Worm (Caenorhabditis elegans) whole organism, L1 larva: ENCODE results near the gene set-25.

Experiments
- C04F5.9 ChIP-seq: sonication (generic microtip); optimal IDR thresholded peaks from 2 replicates; lab custom pipeline; 2016; ENCODE audit warnings: missing genetic modification characterization, missing compliant biosample characterization
- C34B4.2 ChIP-seq: sonication (generic microtip); optimal IDR thresholded peaks from 2 replicates; lab custom pipeline; 2017; ENCODE audit warnings: mild to moderate bottlenecking, missing genetic modification characterization, missing compliant biosample characterization
- aha-1 ChIP-seq: fragments of 150-350 bp; optimal IDR thresholded peaks from 2 replicates; lab custom pipeline; 2014; ENCODE audit warnings: missing biosample characterization, missing genetic modification characterization
- alr-1 ChIP-seq: fragments of 200-800 bp; sonication (Bioruptor generic); optimal IDR thresholded peaks from 2 replicates; lab custom pipeline; 2018; ENCODE audit warnings: borderline replicate concordance, mild to moderate bottlenecking, missing genetic modification characterization, missing compliant biosample characterization
- aly-2 ChIP-seq: fragments of 150-350 bp; optimal IDR thresholded peaks from 2 replicates; lab custom pipeline; 2014; ENCODE audit warnings: missing biosample characterization, missing genetic modification characterization
- ama-1 ChIP-seq: fragments of 150-350 bp; optimal IDR thresholded peaks from 2 replicates; lab custom pipeline; 2014
- ceh-63 ChIP-seq: fragments of 200-800 bp; sonication (Bioruptor generic); optimal IDR thresholded peaks from 2 replicates; lab custom pipeline; 2018; ENCODE audit warnings: mild to moderate bottlenecking, missing genetic modification characterization, missing compliant biosample characterization
- ceh-8 ChIP-seq: fragments of 200-800 bp; sonication (Bioruptor generic); optimal IDR thresholded peaks from 2 replicates; lab custom pipeline; 2018; ENCODE audit warnings: mild to moderate bottlenecking, missing genetic modification characterization, moderate library complexity, missing compliant biosample characterization
- ceh-82 ChIP-seq, 3 experiments: fragments of 150-350 bp in 1 of 3; sonication (generic microtip) in 2 of 3; optimal IDR thresholded peaks; 2 replicates each; lab custom pipeline; 2014 to 2017; ENCODE audit warnings: missing biosample characterization in 3 of 3, missing genetic modification characterization in 3 of 3
- ceh-90 ChIP-seq: sonication (generic microtip); optimal IDR thresholded peaks from 2 replicates; lab custom pipeline; 2016; ENCODE audit warnings: missing genetic modification characterization, missing compliant biosample characterization
- dpl-1 ChIP-seq, 3 experiments: fragments of 150-350 bp in 2 of 3; sonication (generic microtip) in 1 of 3; optimal IDR thresholded peaks; 2 replicates each; lab custom pipeline; 2014 to 2017; ENCODE audit warnings: missing biosample characterization in 3 of 3, missing genetic modification characterization in 3 of 3, missing genetic modification reagents in 3 of 3
- efl-1 ChIP-seq, 4 experiments: fragments of 150-350 bp; optimal IDR thresholded peaks in 3 of 4; peaks in 1 of 4; 1 replicate in 1 of 4; 2 replicates in 3 of 4; lab custom pipeline; 2014; ENCODE audit warnings: missing biosample characterization in 2 of 4, missing genetic modification characterization in 2 of 4, missing genetic modification reagents in 2 of 4
- efl-3 ChIP-seq: fragments of 200-800 bp; sonication (Bioruptor generic); optimal IDR thresholded peaks from 2 replicates; lab custom pipeline; 2018; ENCODE audit warnings: mild to moderate bottlenecking, missing genetic modification characterization, missing compliant biosample characterization
- elt-2 ChIP-seq: sonication (generic microtip); optimal IDR thresholded peaks from 2 replicates; lab custom pipeline; 2016; ENCODE audit warnings: missing genetic modification characterization, mild to moderate bottlenecking, inconsistent platforms, missing compliant biosample characterization, missing genetic modification reagents
- ets-5 ChIP-seq: fragments of 200-800 bp; sonication (Bioruptor generic); IDR thresholded peaks from 2 replicates; pipeline ENCODE4 v1.3.6; 2022; ENCODE audit warnings: missing genetic modification characterization, missing compliant biosample characterization
- fos-1 ChIP-seq: fragments of 150-350 bp; optimal IDR thresholded peaks from 2 replicates; lab custom pipeline; 2014; ENCODE audit warnings: missing biosample characterization, missing genetic modification characterization
- grh-1 ChIP-seq: fragments of 200-800 bp; sonication (Bioruptor generic); IDR thresholded peaks from 2 replicates; pipeline ENCODE4 v1.3.6; 2022; ENCODE audit warnings: missing genetic modification reagents, missing genetic modification characterization, missing compliant biosample characterization
- hlh-4 ChIP-seq: sonication (generic microtip); optimal IDR thresholded peaks from 2 replicates; lab custom pipeline; 2016; ENCODE audit warnings: mild to moderate bottlenecking, missing genetic modification characterization, missing compliant biosample characterization
- hpl-2 ChIP-seq: fragments of 150-350 bp; optimal IDR thresholded peaks from 2 replicates; lab custom pipeline; 2014; ENCODE audit warnings: missing biosample characterization, missing genetic modification reagents, missing genetic modification characterization
- irx-1 ChIP-seq: sonication (generic microtip); optimal IDR thresholded peaks from 2 replicates; lab custom pipeline; 2016; ENCODE audit warnings: missing genetic modification characterization, missing compliant biosample characterization
- isw-1 ChIP-seq: fragments of 200-800 bp; sonication (Bioruptor generic); IDR thresholded peaks from 2 replicates; pipeline ENCODE4 v1.3.6; 2022; ENCODE audit warnings: missing genetic modification characterization, missing compliant biosample characterization
- jun-1 ChIP-seq: fragments of 150-350 bp; optimal IDR thresholded peaks from 2 replicates; lab custom pipeline; 2014; ENCODE audit warnings: missing biosample characterization, missing genetic modification reagents, missing genetic modification characterization
- lin-13 ChIP-seq: fragments of 150-350 bp; optimal IDR thresholded peaks from 2 replicates; lab custom pipeline; 2014; ENCODE audit warnings: missing biosample characterization, missing genetic modification reagents, missing genetic modification characterization
- lin-14 ChIP-seq: fragments of 200-800 bp; sonication (Bioruptor generic); optimal IDR thresholded peaks from 2 replicates; lab custom pipeline; 2018; ENCODE audit warnings: mild to moderate bottlenecking, missing genetic modification characterization, moderate library complexity, missing compliant biosample characterization
- lir-3 ChIP-seq: sonication (generic microtip); optimal IDR thresholded peaks from 2 replicates; lab custom pipeline; 2016; ENCODE audit warnings: mild to moderate bottlenecking, missing genetic modification characterization, moderate library complexity, missing compliant biosample characterization; ENCODE audit not compliant: poor library complexity
- lsy-2 ChIP-seq, 2 experiments: fragments of 150-350 bp; optimal IDR thresholded peaks; 2 replicates each; lab custom pipeline; 2014; ENCODE audit warnings: missing biosample characterization in 2 of 2, missing genetic modification characterization in 2 of 2
- mdl-1 ChIP-seq, 2 experiments: fragments of 150-350 bp; optimal IDR thresholded peaks; 2 replicates each; lab custom pipeline; 2014 to 2017; ENCODE audit warnings: missing biosample characterization in 2 of 2, missing genetic modification characterization in 2 of 2, inconsistent platforms in 1 of 2
- mep-1 ChIP-seq: fragments of 150-350 bp; optimal IDR thresholded peaks from 2 replicates; lab custom pipeline; 2014; ENCODE audit warnings: missing biosample characterization, missing genetic modification characterization
- nhr-11 ChIP-seq: fragments of 150-350 bp; optimal IDR thresholded peaks from 2 replicates; lab custom pipeline; 2014; ENCODE audit warnings: missing biosample characterization, missing genetic modification characterization
- nhr-20 ChIP-seq: sonication (generic microtip); optimal IDR thresholded peaks from 2 replicates; lab custom pipeline; 2016; ENCODE audit warnings: mild to moderate bottlenecking, missing genetic modification characterization, missing compliant biosample characterization
- nhr-237 ChIP-seq: fragments of 150-350 bp; optimal IDR thresholded peaks from 2 replicates; lab custom pipeline; 2014; ENCODE audit warnings: missing biosample characterization, missing genetic modification characterization
- nhr-47 ChIP-seq: sonication (generic microtip); optimal IDR thresholded peaks from 2 replicates; lab custom pipeline; 2016; ENCODE audit warnings: mild to moderate bottlenecking, missing genetic modification characterization, moderate library complexity, missing compliant biosample characterization
- nhr-71 ChIP-seq: sonication (generic microtip); optimal IDR thresholded peaks from 2 replicates; lab custom pipeline; 2016; ENCODE audit warnings: mild to moderate bottlenecking, missing genetic modification characterization, moderate library complexity, missing compliant biosample characterization
- nhr-84 ChIP-seq: sonication (generic microtip); optimal IDR thresholded peaks from 2 replicates; lab custom pipeline; 2017; ENCODE audit warnings: missing biosample characterization, missing genetic modification characterization
- nhr-90 ChIP-seq: sonication (generic microtip); optimal IDR thresholded peaks from 2 replicates; lab custom pipeline; 2016; ENCODE audit warnings: mild to moderate bottlenecking, missing genetic modification characterization, missing compliant biosample characterization; ENCODE audit not compliant: poor library complexity
- skn-1 ChIP-seq: fragments of 150-350 bp; optimal IDR thresholded peaks from 2 replicates; lab custom pipeline; 2014; ENCODE audit warnings: missing biosample characterization, missing genetic modification characterization
- snpc-4 ChIP-seq: fragments of 150-350 bp; optimal IDR thresholded peaks from 2 replicates; lab custom pipeline; 2014; ENCODE audit warnings: missing biosample characterization, missing genetic modification characterization
- sox-4 ChIP-seq: sonication (generic microtip); optimal IDR thresholded peaks from 2 replicates; lab custom pipeline; 2016; ENCODE audit warnings: missing genetic modification characterization, missing compliant biosample characterization
- sup-37 ChIP-seq: fragments of 200-800 bp; sonication (Bioruptor generic); optimal IDR thresholded peaks from 2 replicates; lab custom pipeline; 2018; ENCODE audit warnings: mild to moderate bottlenecking, missing genetic modification characterization, missing compliant biosample characterization
- swsn-7 ChIP-seq: sonication (generic microtip); optimal IDR thresholded peaks from 2 replicates; lab custom pipeline; 2016; ENCODE audit warnings: missing genetic modification characterization, missing compliant biosample characterization
- tbx-2 ChIP-seq: sonication (generic microtip); optimal IDR thresholded peaks from 2 replicates; lab custom pipeline; 2016; ENCODE audit warnings: missing genetic modification characterization, missing compliant biosample characterization
- unc-130 ChIP-seq: fragments of 150-350 bp; optimal IDR thresholded peaks from 2 replicates; lab custom pipeline; 2017; ENCODE audit warnings: missing biosample characterization, missing genetic modification characterization, inconsistent platforms
- unc-30 ChIP-seq: sonication (generic microtip); optimal IDR thresholded peaks from 2 replicates; lab custom pipeline; 2017; ENCODE audit warnings: missing biosample characterization, missing genetic modification characterization
- unc-62 ChIP-seq: fragments of 150-350 bp; optimal IDR thresholded peaks from 2 replicates; lab custom pipeline; 2014; ENCODE audit warnings: missing biosample characterization, missing genetic modification reagents, missing genetic modification characterization
- unc-86 ChIP-seq: sonication (generic microtip); optimal IDR thresholded peaks from 2 replicates; lab custom pipeline; 2016; ENCODE audit warnings: missing genetic modification characterization, missing compliant biosample characterization
- vab-15 ChIP-seq: sonication (generic microtip); optimal IDR thresholded peaks from 2 replicates; lab custom pipeline; 2017; ENCODE audit warnings: missing genotype, mild to moderate bottlenecking, missing genetic modification characterization, missing compliant biosample characterization
- zag-1 ChIP-seq: fragments of 150-350 bp; optimal IDR thresholded peaks from 2 replicates; lab custom pipeline; 2014; ENCODE audit warnings: missing biosample characterization, missing genetic modification characterization
- zip-4 ChIP-seq: fragments of 200-800 bp; sonication (Bioruptor generic); optimal IDR thresholded peaks from 2 replicates; lab custom pipeline; 2018; ENCODE audit warnings: mild to moderate bottlenecking, missing genetic modification characterization, moderate library complexity, missing compliant biosample characterization

Gene set-25

DNA sequence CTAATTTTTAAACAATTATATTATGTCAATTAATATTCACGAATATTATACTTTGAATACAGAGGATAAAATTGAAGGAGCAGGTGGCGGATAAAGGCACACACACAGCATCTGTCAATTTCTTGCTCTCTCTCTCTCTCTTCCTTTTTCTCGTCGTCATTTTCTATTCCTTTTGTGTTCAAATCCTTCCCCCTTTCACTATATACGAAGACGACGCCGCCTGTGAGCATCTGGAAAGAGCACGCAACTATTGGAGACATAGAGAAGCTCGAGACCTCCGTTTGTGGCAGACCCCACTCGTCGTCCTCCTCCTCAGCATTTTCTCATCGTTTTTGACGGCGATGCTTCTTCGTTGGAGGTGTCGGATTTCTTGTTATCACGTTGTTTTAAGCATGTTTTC is 34.7 kb downstream of the set-25 start (continued):
- TF ChIP-seq tbx-2 (tag; lab: Kevin White, UChicago) = peak; percentile 14
- TF ChIP-seq C34B4.2 (tag; lab: Kevin White, UChicago) = no peak
- TF ChIP-seq lir-3 (tag; lab: Kevin White, UChicago) = no peak
- no peak for TF ChIP-seq C04F5.9
- peak in 1 of 3 experiments; percentile 42 for TF ChIP-seq dpl-1 (GFP tag; optimal IDR thresholded peaks at IDR 0.05; lab: Kevin White, UChicago)
- TF ChIP-seq nhr-237 = no peak
- TF ChIP-seq nhr-71 (tag; lab: Kevin White, UChicago) = peak; percentile 39
- no peak for TF ChIP-seq ets-5
- TF ChIP-seq nhr-84 (tag; lab: Kevin White, UChicago) = no peak
- TF ChIP-seq mep-1 = no peak
- no peak for TF ChIP-seq ceh-63
- no peak for TF ChIP-seq vab-15
- TF ChIP-seq efl-3 (GFP tag; lab: Kevin White, UChicago) = no peak
- no peak for TF ChIP-seq ama-1
- TF ChIP-seq irx-1 (tag; lab: Kevin White, UChicago) = no peak
- TF ChIP-seq nhr-47 (tag; lab: Kevin White, UChicago) = peak; percentile 31
- no peak for TF ChIP-seq fos-1 (tag; lab: Kevin White, UChicago)
- no peak for TF ChIP-seq skn-1 (tag; lab: Kevin White, UChicago)
- TF ChIP-seq hlh-4 (tag; lab: Kevin White, UChicago) = no peak
- TF ChIP-seq unc-62 (GFP tag; lab: Kevin White, UChicago) = no peak
- no peak for TF ChIP-seq zip-4 (GFP tag; lab: Kevin White, UChicago)
- TF ChIP-seq ceh-90 = no peak
- TF ChIP-seq ceh-82 (tag; optimal IDR thresholded peaks at IDR 0.05; lab: Kevin White, UChicago) = peak in 2 of 3 experiments; percentile 10 to 27
- TF ChIP-seq lin-13 (GFP tag; lab: Kevin White, UChicago) = no peak
- no peak for TF ChIP-seq alr-1 (tag; lab: Kevin White, UChicago)
- TF ChIP-seq sup-37 (GFP tag; lab: Kevin White, UChicago) = no peak
- TF ChIP-seq efl-1 (optimal IDR thresholded peaks at IDR 0.05; lab: Kevin White, UChicago) = peak; percentile 45 to 57
- peak in 1 of 2 experiments; percentile 28 for TF ChIP-seq efl-1 (GFP tag; optimal IDR thresholded peaks at IDR 0.05 in 1 of 2; lab: Kevin White, UChicago)
- TF ChIP-seq sox-4 = no peak
- no peak for TF ChIP-seq grh-1
- TF ChIP-seq snpc-4 (tag; lab: Kevin White, UChicago) = no peak
- TF ChIP-seq lin-14 = peak; percentile 71
- TF ChIP-seq zag-1 (tag; lab: Kevin White, UChicago) = no peak
- peak; percentile 37 for TF ChIP-seq unc-86 (tag; lab: Kevin White, UChicago)
- TF ChIP-seq nhr-90 (tag; lab: Kevin White, UChicago) = no peak
- TF ChIP-seq ceh-8 = no peak
- TF ChIP-seq unc-130 (tag; lab: Kevin White, UChicago) = no peak
- no peak for TF ChIP-seq nhr-11 (tag; lab: Kevin White, UChicago)
- no peak for TF ChIP-seq jun-1 (tag; lab: Kevin White, UChicago)
- no peak for TF ChIP-seq mdl-1 (tag; optimal IDR thresholded peaks at IDR 0.05; lab: Kevin White, UChicago)
- TF ChIP-seq swsn-7 (tag; lab: Kevin White, UChicago) = peak; percentile 43
- TF ChIP-seq nhr-20 (tag; lab: Kevin White, UChicago) = no peak
- TF ChIP-seq lsy-2 (tag; optimal IDR thresholded peaks at IDR 0.05; lab: Kevin White, UChicago) = peak in 1 of 2 experiments; percentile 29
- no peak for TF ChIP-seq aha-1 (tag; lab: Kevin White, UChicago)
- no peak for TF ChIP-seq aly-2 (tag; lab: Kevin White, UChicago)
- no peak for TF ChIP-seq elt-2 (tag; lab: Kevin White, UChicago)
- TF ChIP-seq unc-30 = no peak
- TF ChIP-seq isw-1 = peak; percentile 5; the same call in 1 of the 2 replicates
- TF ChIP-seq hpl-2 = no peak
